Fruit fly (Drosophila melanogaster): ENCODE results near the gene Ubr3.
A peak's percentile ranks its signal among the peaks of the same experiment; 100 is the strongest.

Ubr3 gene

dm6 chrX:7968215-7968799 is 32.6 kb downstream of the Ubr3 start, which contains the start of gene sws (continued):
- TF ChIP-seq Trl (optimal IDR thresholded peaks at IDR 0.05) = no peak
- no peak for TF ChIP-seq Trl (GFP tag; optimal IDR thresholded peaks at IDR 0.05)
- no peak for TF ChIP-seq CG11093 (GFP tag; IDR thresholded peaks at IDR 0.05)
- TF ChIP-seq CG6689 (GFP tag; IDR thresholded peaks at IDR 0.05) = peak; percentile 24; the same call in 1 of the 2 replicates
- peak; percentile 53 for TF ChIP-seq PHDP (tag; optimal IDR thresholded peaks at IDR 0.05)
- TF ChIP-seq Hmx (GFP tag; optimal IDR thresholded peaks at IDR 0.05) = no peak
- TF ChIP-seq Atf3 (GFP tag; optimal IDR thresholded peaks at IDR 0.05) = no peak
- TF ChIP-seq CG7556 (GFP tag; optimal IDR thresholded peaks at IDR 0.05) = peak; percentile 37
- TF ChIP-seq CG7987 (GFP tag; optimal IDR thresholded peaks at IDR 0.05) = no peak
- TF ChIP-seq CG10321 (GFP tag; IDR thresholded peaks at IDR 0.05) = no peak
- TF ChIP-seq CG2875 (GFP tag; optimal IDR thresholded peaks at IDR 0.05) = no peak
- no peak for TF ChIP-seq corto (GFP tag; optimal IDR thresholded peaks at IDR 0.05)
- TF ChIP-seq CG4707 (GFP tag; optimal IDR thresholded peaks at IDR 0.05) = no peak
- peak; percentile 71 for TF ChIP-seq Doc3 (GFP tag; IDR thresholded peaks at IDR 0.05; ENCODE audit: partially characterized antibody)
- TF ChIP-seq z (GFP tag; IDR thresholded peaks at IDR 0.05) = no peak
- TF ChIP-seq Dad (GFP tag; optimal IDR thresholded peaks at IDR 0.05) = no peak
- no peak for TF ChIP-seq ftz-f1 (GFP tag; optimal IDR thresholded peaks at IDR 0.05)

dm6 chrX:7969188-7969829 is 33.6 kb downstream of the Ubr3 start:
- TF ChIP-seq usp (GFP tag; optimal IDR thresholded peaks at IDR 0.05) = no peak
- no peak for TF ChIP-seq caup (GFP tag; optimal IDR thresholded peaks at IDR 0.05; ENCODE audit: severe bottlenecking)
- TF ChIP-seq CG4730 (GFP tag; IDR thresholded peaks at IDR 0.05) = no peak
- no peak for TF ChIP-seq CG2678 (tag; optimal IDR thresholded peaks at IDR 0.05)
- TF ChIP-seq vfl (GFP tag; optimal IDR thresholded peaks at IDR 0.05) = no peak
- peak; percentile 40 for TF ChIP-seq CG15514 (GFP tag; optimal IDR thresholded peaks at IDR 0.05)
- TF ChIP-seq CG12236 (GFP tag; optimal IDR thresholded peaks at IDR 0.05) = no peak
- TF ChIP-seq pho (GFP tag; optimal IDR thresholded peaks at IDR 0.05) = no peak
- no peak for TF ChIP-seq trh (GFP tag; optimal IDR thresholded peaks at IDR 0.05)
- no peak for TF ChIP-seq Ets97D (GFP tag; optimal IDR thresholded peaks at IDR 0.05)
- TF ChIP-seq peb (GFP tag; IDR thresholded peaks at IDR 0.05) = no peak
- TF ChIP-seq CG2120 (GFP tag; optimal IDR thresholded peaks at IDR 0.05) = peak; percentile 14
- no peak for TF ChIP-seq CG1602 (GFP tag; optimal IDR thresholded peaks at IDR 0.05)
- peak; percentile 76 for TF ChIP-seq CG15479 (GFP tag; optimal IDR thresholded peaks at IDR 0.05)
- peak; percentile 3 for TF ChIP-seq CG12659 (GFP tag; optimal IDR thresholded peaks at IDR 0.05)
- TF ChIP-seq dmrt11E (tag; optimal IDR thresholded peaks at IDR 0.05) = peak; percentile 3
- TF ChIP-seq lmd (GFP tag; IDR thresholded peaks at IDR 0.05) = no peak
- TF ChIP-seq CG7786 (GFP tag; optimal IDR thresholded peaks at IDR 0.05) = no peak
- TF ChIP-seq nmo (GFP tag; optimal IDR thresholded peaks at IDR 0.05) = peak; percentile 44
- TF ChIP-seq CG14965 (GFP tag; optimal IDR thresholded peaks at IDR 0.05; ENCODE audit: borderline replicate concordance) = no peak
- TF ChIP-seq CoRest (tag; optimal IDR thresholded peaks at IDR 0.05) = peak; percentile 36
- TF ChIP-seq bab2 (GFP tag; optimal IDR thresholded peaks at IDR 0.05) = no peak
- no peak for TF ChIP-seq sr (GFP tag; IDR thresholded peaks at IDR 0.05)
- peak; percentile 21 for TF ChIP-seq CG30403 (GFP tag; optimal IDR thresholded peaks at IDR 0.05)
- TF ChIP-seq Pdp1 (GFP tag; optimal IDR thresholded peaks at IDR 0.05) = peak in 1 of 2 experiments; percentile 22
- TF ChIP-seq Lpt (GFP tag; optimal IDR thresholded peaks at IDR 0.05) = no peak
- TF ChIP-seq CG2129 (GFP tag; IDR thresholded peaks at IDR 0.05; ENCODE audit: partially characterized antibody) = no peak
- no peak for TF ChIP-seq Atf-2 (GFP tag; optimal IDR thresholded peaks at IDR 0.05)
- TF ChIP-seq CG8924 (tag; optimal IDR thresholded peaks at IDR 0.05) = peak; percentile 16
- TF ChIP-seq CG9609 (GFP tag; optimal IDR thresholded peaks at IDR 0.05) = no peak
- peak; percentile 44 for TF ChIP-seq CG13424 (tag; optimal IDR thresholded peaks at IDR 0.05)
- TF ChIP-seq row (GFP tag; IDR thresholded peaks at IDR 0.05) = peak; percentile 84
- TF ChIP-seq zen (tag; optimal IDR thresholded peaks at IDR 0.05) = no peak

Measured in whole organism, embryonic.